Worm (Caenorhabditis elegans): ENCODE results near the gene fipr-13.

fipr-13 gene

ce11 chrV:10064221-10064620, at the start of gene fipr-13:
Gene fipr-13 (plus strand): TSS chrV:10064521.
- TF ChIP-seq him-1 (tag; optimal IDR thresholded peaks at IDR 0.05) (no peak), dao-5 (tag; optimal IDR thresholded peaks at IDR 0.05) (no peak), W03F9.2 (tag; optimal IDR thresholded peaks at IDR 0.05) (no peak)

- TF ChIP-seq W03F9.2 (tag; optimal IDR thresholded peaks at IDR 0.05) (peak; percentile 15), him-1 (tag; optimal IDR thresholded peaks at IDR 0.05) (no peak), dao-5 (tag; optimal IDR thresholded peaks at IDR 0.05) (no peak)
Measured at ce11 chrV:10018291-10018690, 46.0 kb upstream of the fipr-13 start.

ce11 chrV:10019083-10019624, 45.2 kb upstream of the fipr-13 start:
- TF ChIP-seq him-1 (tag; optimal IDR thresholded peaks at IDR 0.05), result no peak
- TF ChIP-seq dao-5 (tag; optimal IDR thresholded peaks at IDR 0.05), result no peak
- TF ChIP-seq W03F9.2 (tag; optimal IDR thresholded peaks at IDR 0.05), result no peak

ce11 chrV:10019934-10020333, 44.4 kb upstream of the fipr-13 start:
- TF ChIP-seq him-1 (tag; optimal IDR thresholded peaks at IDR 0.05) (no peak), dao-5 (tag; optimal IDR thresholded peaks at IDR 0.05) (no peak), W03F9.2 (tag; optimal IDR thresholded peaks at IDR 0.05) (no peak)

ce11 chrV:10023062-10023536, 41.2 kb upstream of the fipr-13 start:
- TF ChIP-seq dao-5 (tag; optimal IDR thresholded peaks at IDR 0.05) (no peak), him-1 (tag; optimal IDR thresholded peaks at IDR 0.05) (no peak), W03F9.2 (tag; optimal IDR thresholded peaks at IDR 0.05) (no peak)

- TF ChIP-seq W03F9.2 (tag; optimal IDR thresholded peaks at IDR 0.05) (no peak), dao-5 (tag; optimal IDR thresholded peaks at IDR 0.05) (no peak), him-1 (tag; optimal IDR thresholded peaks at IDR 0.05) (no peak)
Measured at ce11 chrV:10030992-10031383, 33.3 kb upstream of the fipr-13 start, which contains the start of gene acl-2. Gene acl-2 (minus strand): TSS chrV:10031092.

- TF ChIP-seq dao-5 (tag; optimal IDR thresholded peaks at IDR 0.05), result no peak
- TF ChIP-seq W03F9.2 (tag; optimal IDR thresholded peaks at IDR 0.05), result no peak
- no peak for TF ChIP-seq him-1 (tag; optimal IDR thresholded peaks at IDR 0.05)
Measured at ce11 chrV:10031384-10032171, 32.7 kb upstream of the fipr-13 start.

- no peak for TF ChIP-seq dao-5 (tag; optimal IDR thresholded peaks at IDR 0.05)
- no peak for TF ChIP-seq W03F9.2 (tag; optimal IDR thresholded peaks at IDR 0.05)
- TF ChIP-seq him-1 (tag; optimal IDR thresholded peaks at IDR 0.05), result no peak
Measured at ce11 chrV:10035586-10035985, 28.7 kb upstream of the fipr-13 start.

ce11 chrV:10036275-10036674, 28.0 kb upstream of the fipr-13 start, which contains the start of gene T06E8.2:
Gene T06E8.2 (minus strand): TSS chrV:10036413.
- TF ChIP-seq dao-5 (tag; optimal IDR thresholded peaks at IDR 0.05), result no peak
- no peak for TF ChIP-seq him-1 (tag; optimal IDR thresholded peaks at IDR 0.05)
- no peak for TF ChIP-seq W03F9.2 (tag; optimal IDR thresholded peaks at IDR 0.05)

- TF ChIP-seq W03F9.2 (tag; optimal IDR thresholded peaks at IDR 0.05), result no peak
- no peak for TF ChIP-seq dao-5 (tag; optimal IDR thresholded peaks at IDR 0.05)
- TF ChIP-seq him-1 (tag; optimal IDR thresholded peaks at IDR 0.05), result no peak
Measured at ce11 chrV:10037040-10037439, 27.3 kb upstream of the fipr-13 start, which contains the start of gene F57A8.1. Gene F57A8.1 (plus strand): TSS chrV:10037340.

ce11 chrV:10039837-10040236, 24.5 kb upstream of the fipr-13 start:
- no peak for TF ChIP-seq him-1 (tag; optimal IDR thresholded peaks at IDR 0.05)
- peak; percentile 58 for TF ChIP-seq W03F9.2 (tag; optimal IDR thresholded peaks at IDR 0.05)
- no peak for TF ChIP-seq dao-5 (tag; optimal IDR thresholded peaks at IDR 0.05)

- TF ChIP-seq dao-5 (tag; optimal IDR thresholded peaks at IDR 0.05) (no peak), W03F9.2 (tag; optimal IDR thresholded peaks at IDR 0.05) (no peak), him-1 (tag; optimal IDR thresholded peaks at IDR 0.05) (no peak)
Measured at ce11 chrV:10041484-10041883, 22.8 kb upstream of the fipr-13 start.

- no peak for TF ChIP-seq dao-5 (tag; optimal IDR thresholded peaks at IDR 0.05)
- no peak for TF ChIP-seq W03F9.2 (tag; optimal IDR thresholded peaks at IDR 0.05)
- peak; percentile 29 for TF ChIP-seq him-1 (tag; optimal IDR thresholded peaks at IDR 0.05)
Measured at ce11 chrV:10042254-10042653, 22.1 kb upstream of the fipr-13 start.

- TF ChIP-seq him-1 (tag; optimal IDR thresholded peaks at IDR 0.05) (no peak), W03F9.2 (tag; optimal IDR thresholded peaks at IDR 0.05) (no peak), dao-5 (tag; optimal IDR thresholded peaks at IDR 0.05) (no peak)
Measured at ce11 chrV:10043234-10043796, 21.0 kb upstream of the fipr-13 start, which contains the start of gene T06E8.8. Gene T06E8.8 (plus strand): TSS chrV:10043746.

Data from whole organism, L4/young adult.